Worm (Caenorhabditis elegans) whole organism, midembryonic: ENCODE results near the gene rab-7.

Source experiments
- T22C8.4 ChIP-seq: fragments of 200-800 bp; sonication (Bioruptor generic); IDR thresholded peaks from 2 replicates; pipeline ENCODE4 v1.3.6; 2022; ENCODE audit warnings: missing genetic modification characterization, missing compliant biosample characterization
- cog-1 ChIP-seq: sonication (generic microtip); optimal IDR thresholded peaks from 2 replicates; lab custom pipeline; 2016; ENCODE audit warnings: missing genetic modification characterization, missing compliant biosample characterization
- flt-1 ChIP-seq: fragments of 200-800 bp; sonication (Bioruptor generic); IDR thresholded peaks from 2 replicates; pipeline ENCODE4 v1.3.6; 2022; ENCODE audit warnings: missing genetic modification characterization, missing compliant biosample characterization
- klf-2 ChIP-seq: fragments of 200-800 bp; sonication (Bioruptor generic); conservative IDR thresholded peaks from 2 replicates; pipeline ENCODE4 v1.3.6; 2022; ENCODE audit warnings: missing genetic modification reagents, missing genetic modification characterization, missing compliant biosample characterization
- med-1 ChIP-seq: sonication (generic microtip); optimal IDR thresholded peaks from 2 replicates; lab custom pipeline; 2017; ENCODE audit warnings: missing genetic modification characterization, mild to moderate bottlenecking, missing compliant biosample characterization, antibody characterized with exemption, missing genetic modification reagents; ENCODE audit not compliant: insufficient read depth
- ref-1 ChIP-seq: fragments of 200-800 bp; sonication (Bioruptor generic); conservative IDR thresholded peaks from 2 replicates; pipeline ENCODE4 v1.3.6; 2022; ENCODE audit warnings: missing genetic modification reagents, missing genetic modification characterization, missing compliant biosample characterization
- tab-1 ChIP-seq: fragments of 200-800 bp; sonication (Bioruptor generic); IDR thresholded peaks from 2 replicates; pipeline ENCODE4 v1.3.6; 2022; ENCODE audit warnings: missing genetic modification characterization, missing compliant biosample characterization
- ztf-23 ChIP-seq: fragments of 200-800 bp; sonication (Bioruptor generic); IDR thresholded peaks from 2 replicates; pipeline ENCODE4 v1.3.6; 2022; ENCODE audit warnings: missing genetic modification reagents, missing genetic modification characterization, missing compliant biosample characterization
- ztf-29 ChIP-seq: fragments of 200-800 bp; sonication (Bioruptor generic); IDR thresholded peaks from 2 replicates; pipeline ENCODE4 v1.3.6; 2022; ENCODE audit warnings: missing genetic modification reagents, missing genetic modification characterization, missing compliant biosample characterization

rab-7 gene

DNA sequence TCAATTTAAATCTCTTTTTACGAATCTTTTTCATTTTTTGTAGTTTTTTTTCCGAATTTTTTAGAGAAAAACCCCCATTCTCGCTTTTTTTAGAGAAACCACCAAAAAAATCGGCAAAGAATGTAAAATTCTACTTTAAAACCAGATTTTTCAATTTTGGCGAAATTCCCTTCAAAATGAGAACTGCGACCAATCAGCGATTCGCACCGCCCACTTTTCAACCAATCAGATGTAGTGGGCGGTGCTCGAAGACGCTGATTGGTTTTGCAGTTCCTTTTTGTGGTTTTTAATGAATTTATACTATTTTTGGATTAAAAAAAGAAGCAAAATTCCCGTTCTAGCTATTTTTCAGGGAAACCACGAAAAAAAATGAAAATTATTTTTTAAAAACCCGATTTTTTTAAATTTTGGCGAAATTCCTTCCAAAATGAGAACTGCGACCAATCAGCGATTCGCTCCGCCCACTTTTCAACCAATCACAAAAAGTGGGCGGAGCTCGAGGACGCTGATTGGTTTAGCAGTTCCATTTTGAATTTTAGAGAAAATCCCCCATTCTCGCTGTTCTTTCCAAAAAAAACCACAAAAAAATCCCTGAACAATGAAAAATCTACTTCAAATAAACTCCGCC, 4.4 kb upstream of the rab-7 start:
- TF ChIP-seq tab-1 (no peak), ztf-29 (GFP tag; lab: Robert Waterston, UW) (no peak), med-1 (GFP tag; lab: Kevin White, UChicago) (no peak), ref-1 (GFP tag; lab: Robert Waterston, UW) (no peak), cog-1 (tag; lab: Kevin White, UChicago) (no peak), flt-1 (GFP tag; lab: Robert Waterston, UW) (no peak), T22C8.4 (GFP tag; lab: Robert Waterston, UW) (no peak), klf-2 (GFP tag; lab: Robert Waterston, UW) (no peak), ztf-23 (GFP tag; lab: Robert Waterston, UW) (no peak)

ce11 chrII:11969033-11969432, 2.3 kb upstream of the rab-7 start:
- TF ChIP-seq tab-1 (no peak), med-1 (GFP tag; lab: Kevin White, UChicago) (no peak), T22C8.4 (GFP tag; lab: Robert Waterston, UW) (no peak)

ce11 chrII:11968275-11968674, 1.5 kb upstream of the rab-7 start, which contains the start of gene mex-1:
Gene mex-1 (plus strand): TSS chrII:11968637.
- TF ChIP-seq tab-1 (no peak), ztf-23 (GFP tag; lab: Robert Waterston, UW) (no peak), ref-1 (GFP tag; lab: Robert Waterston, UW) (no peak), ztf-29 (GFP tag; lab: Robert Waterston, UW) (no peak), cog-1 (tag; lab: Kevin White, UChicago) (no peak), klf-2 (GFP tag; lab: Robert Waterston, UW) (no peak), flt-1 (GFP tag; lab: Robert Waterston, UW) (no peak), med-1 (GFP tag; lab: Kevin White, UChicago) (no peak), T22C8.4 (GFP tag; lab: Robert Waterston, UW) (no peak)

DNA sequence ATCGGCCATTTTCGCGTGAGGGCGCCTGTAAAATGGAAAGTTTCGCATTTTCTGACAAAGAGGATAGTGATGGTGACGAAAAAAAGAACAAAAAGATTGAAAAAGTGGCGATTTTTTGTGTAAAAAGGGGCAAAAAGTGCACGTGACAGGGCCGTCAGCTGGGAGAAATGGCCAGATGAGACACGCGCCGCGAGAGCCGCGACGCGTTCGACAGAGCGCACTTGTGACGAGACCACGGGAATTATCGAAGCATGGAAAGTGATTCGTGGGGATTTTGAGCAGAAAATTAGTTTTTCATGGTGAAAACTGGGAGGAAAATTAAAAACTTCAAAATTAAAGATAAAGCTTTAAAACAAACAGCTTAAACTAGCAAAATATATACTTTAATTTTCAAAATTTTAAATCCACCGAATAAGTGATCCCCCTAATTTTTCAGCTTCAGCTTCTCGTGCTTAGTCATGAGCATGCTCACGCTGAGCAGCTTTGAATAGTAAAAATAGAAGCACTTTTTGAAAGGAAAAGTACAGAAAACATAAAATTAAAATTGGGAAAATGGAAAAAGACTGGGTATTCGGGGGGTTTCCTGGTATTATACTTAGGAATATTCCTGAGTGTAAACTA, 886 bp upstream of the rab-7 start, which contains the start of gene W03C9.5:
Gene W03C9.5 (minus strand): TSS at position 38 of the 621 bp plus-strand sequence.
- TF ChIP-seq flt-1 (GFP tag; lab: Robert Waterston, UW) (peak; percentile 92), ztf-29 (GFP tag; lab: Robert Waterston, UW) (no peak; the same call in 1 of the 2 replicates), ztf-23 (GFP tag; lab: Robert Waterston, UW) (peak; percentile 88), klf-2 (GFP tag; lab: Robert Waterston, UW) (peak; percentile 89), tab-1 (no peak), med-1 (GFP tag; lab: Kevin White, UChicago) (peak; percentile 2), T22C8.4 (GFP tag; lab: Robert Waterston, UW) (peak; percentile 54; the same call in 1 of the 2 replicates), cog-1 (tag; lab: Kevin White, UChicago) (peak; percentile 92), ref-1 (GFP tag; lab: Robert Waterston, UW) (peak; percentile 69)

- TF ChIP-seq ztf-23 (GFP tag; lab: Robert Waterston, UW) (no peak), klf-2 (GFP tag; lab: Robert Waterston, UW) (no peak), tab-1 (no peak), ref-1 (GFP tag; lab: Robert Waterston, UW) (no peak), ztf-29 (GFP tag; lab: Robert Waterston, UW) (no peak), med-1 (GFP tag; lab: Kevin White, UChicago) (no peak), flt-1 (GFP tag; lab: Robert Waterston, UW) (no peak), T22C8.4 (GFP tag; lab: Robert Waterston, UW) (no peak), cog-1 (tag; lab: Kevin White, UChicago) (no peak)
These were observed 1.9 kb downstream of the rab-7 start for ce11 chrII:11964847-11965246.

DNA sequence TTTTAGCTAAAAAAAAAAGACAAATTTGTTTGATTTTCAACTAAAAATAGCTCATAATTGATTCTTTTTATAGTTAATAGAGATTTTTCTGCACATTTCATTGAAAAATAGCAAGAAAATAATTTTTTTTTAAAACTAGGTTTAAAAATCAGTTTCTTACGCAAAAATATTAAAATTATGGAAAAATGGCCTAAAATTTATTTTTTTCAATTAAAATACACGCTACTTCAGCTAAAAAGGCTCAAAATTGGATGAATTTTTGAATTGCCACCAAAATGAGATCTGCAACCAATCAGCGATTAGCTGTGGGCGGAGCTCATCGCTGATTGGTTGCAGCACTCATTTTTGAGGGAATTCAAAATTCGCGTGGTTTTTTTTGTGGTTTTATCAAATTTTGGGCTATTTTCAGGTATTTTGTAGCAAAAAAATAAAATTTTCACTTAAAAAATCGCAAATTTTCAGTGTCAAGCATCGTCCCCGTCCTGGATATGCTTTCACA, 3.5 kb downstream of the rab-7 start:
- TF ChIP-seq cog-1 (tag; lab: Kevin White, UChicago): no peak
- no peak for TF ChIP-seq klf-2 (GFP tag; lab: Robert Waterston, UW)
- TF ChIP-seq ztf-23 (GFP tag; lab: Robert Waterston, UW): no peak
- no peak for TF ChIP-seq ztf-29 (GFP tag; lab: Robert Waterston, UW)
- TF ChIP-seq T22C8.4 (GFP tag; lab: Robert Waterston, UW): no peak
- no peak for TF ChIP-seq tab-1
- TF ChIP-seq flt-1 (GFP tag; lab: Robert Waterston, UW): no peak
- no peak for TF ChIP-seq med-1 (GFP tag; lab: Kevin White, UChicago)
- TF ChIP-seq ref-1 (GFP tag; lab: Robert Waterston, UW): no peak

DNA sequence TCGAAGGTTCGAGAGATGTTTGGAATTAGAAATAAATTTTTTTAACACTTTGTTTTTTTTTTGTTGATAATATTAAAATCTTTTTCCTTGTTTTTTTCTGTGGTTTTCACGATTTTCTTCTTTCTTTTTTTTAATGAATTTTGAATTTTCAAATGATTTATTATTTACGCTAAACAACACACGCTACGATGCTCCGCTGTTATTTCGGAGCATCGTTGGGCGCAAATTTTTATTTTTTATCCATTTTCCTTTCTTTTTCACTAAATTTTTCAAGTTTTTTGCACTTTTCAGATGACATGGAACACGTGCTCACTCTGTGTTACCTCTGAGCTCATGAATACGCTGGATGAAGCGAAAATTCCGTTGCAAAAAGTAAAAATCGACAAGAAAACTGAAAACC, 4.6 kb downstream of the rab-7 start, which contains the start of the genes W03C9.1 and W03C9.2:
Gene W03C9.1 (minus strand): TSS at position 46 of the 400 bp plus-strand sequence.
Gene W03C9.2 (plus strand): TSS at position 286 of the 400 bp plus-strand sequence.
- TF ChIP-seq flt-1 (GFP tag; lab: Robert Waterston, UW) (no peak), ztf-23 (GFP tag; lab: Robert Waterston, UW) (no peak), ztf-29 (GFP tag; lab: Robert Waterston, UW) (no peak), T22C8.4 (GFP tag; lab: Robert Waterston, UW) (no peak), tab-1 (no peak), med-1 (GFP tag; lab: Kevin White, UChicago) (no peak), ref-1 (GFP tag; lab: Robert Waterston, UW) (no peak), klf-2 (GFP tag; lab: Robert Waterston, UW) (no peak), cog-1 (tag; lab: Kevin White, UChicago) (no peak)

ce11 chrII:11960596-11961217, 6.0 kb downstream of the rab-7 start:
- TF ChIP-seq cog-1 (tag; lab: Kevin White, UChicago): peak; percentile 100
- TF ChIP-seq ref-1 (GFP tag; lab: Robert Waterston, UW): peak; percentile 99
- peak; percentile 100 for TF ChIP-seq klf-2 (GFP tag; lab: Robert Waterston, UW)
- peak; percentile 99 for TF ChIP-seq T22C8.4 (GFP tag; lab: Robert Waterston, UW)
- peak; percentile 100 for TF ChIP-seq tab-1
- peak; percentile 95 for TF ChIP-seq med-1 (GFP tag; lab: Kevin White, UChicago)
- TF ChIP-seq flt-1 (GFP tag; lab: Robert Waterston, UW): peak; percentile 100
- TF ChIP-seq ztf-29 (GFP tag; lab: Robert Waterston, UW): peak; percentile 100
- TF ChIP-seq ztf-23 (GFP tag; lab: Robert Waterston, UW): peak; percentile 99
